Fruit fly (Drosophila melanogaster) S2 (cell line): ENCODE data around the gene CG31807.

ENCODE experiments used
- CG8478 ChIP-seq: fragments of >200 bp; optimal IDR thresholded peaks from 2 replicates; lab custom pipeline; 2018
- CTCF ChIP-seq, 2 experiments: fragments of >200 bp; optimal IDR thresholded peaks; 2 replicates each; lab custom pipeline; 2018

- no peak for TF ChIP-seq CTCF (optimal IDR thresholded peaks at IDR 0.05; lab: Kevin White, UChicago)
- no peak for TF ChIP-seq CG8478 (lab: Kevin White, UChicago)
Measured at dm6 chr2L:16730939-16731338, 47.1 kb upstream of the CG31807 start, which contains the start of gene CG17996.
